Fruit fly (Drosophila melanogaster) whole organism, larva: ENCODE results near the gene CG14572.
A peak's percentile ranks its signal among the peaks of the same experiment; 100 is the strongest.

Experiments
- noc ChIP-seq: fragments of 200-800 bp; sonication (Bioruptor generic); optimal IDR thresholded peaks from 3 replicates; lab custom pipeline; 2019; ENCODE audit warnings: missing biosample characterization, mild to moderate bottlenecking, missing genetic modification characterization, moderate library complexity

The CG14572 gene

DNA sequence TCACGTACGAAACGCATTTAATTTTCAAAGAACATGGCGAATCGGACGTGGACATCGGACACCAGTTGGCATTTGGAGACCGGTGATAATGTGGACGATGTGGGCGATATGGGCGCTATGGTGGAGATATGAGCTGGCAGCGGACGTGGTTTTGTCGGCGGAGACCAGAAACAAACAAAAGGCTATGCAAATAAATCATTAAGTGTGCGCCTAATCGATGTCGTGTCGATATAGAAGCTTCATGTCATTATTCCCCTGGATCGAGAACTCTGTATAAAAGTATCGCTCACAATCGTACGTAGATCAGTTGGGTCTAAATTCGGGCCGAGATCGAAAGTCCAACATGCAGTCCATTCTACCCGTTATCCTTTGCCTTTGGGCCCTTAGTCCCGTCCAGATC, at the start of gene CG14572:
Gene CG14572, plus strand, starts transcription at position 301 of the 400 bp plus-strand sequence.
- no peak for TF ChIP-seq noc (tag; lab: Kevin White, UChicago)

DNA sequence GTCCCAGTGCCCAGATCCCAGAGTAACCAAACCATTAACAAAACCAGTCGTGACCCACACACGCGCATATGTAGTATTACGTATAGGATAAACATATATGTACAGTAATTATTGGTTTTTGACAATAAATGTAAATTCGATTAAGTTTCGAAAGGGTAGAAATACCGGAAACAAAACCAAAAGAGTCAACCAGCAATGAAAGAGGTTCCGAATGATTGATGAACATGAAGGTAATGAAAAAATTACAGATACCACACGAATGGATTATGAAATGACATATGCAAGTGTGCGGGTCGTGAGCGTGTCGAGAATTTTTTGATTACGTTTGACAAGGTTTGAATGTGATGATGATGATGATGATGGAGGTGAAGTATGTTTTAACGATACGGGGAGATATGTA, 46.7 kb upstream of the CG14572 start:
- no peak for TF ChIP-seq noc (tag; lab: Kevin White, UChicago)

DNA sequence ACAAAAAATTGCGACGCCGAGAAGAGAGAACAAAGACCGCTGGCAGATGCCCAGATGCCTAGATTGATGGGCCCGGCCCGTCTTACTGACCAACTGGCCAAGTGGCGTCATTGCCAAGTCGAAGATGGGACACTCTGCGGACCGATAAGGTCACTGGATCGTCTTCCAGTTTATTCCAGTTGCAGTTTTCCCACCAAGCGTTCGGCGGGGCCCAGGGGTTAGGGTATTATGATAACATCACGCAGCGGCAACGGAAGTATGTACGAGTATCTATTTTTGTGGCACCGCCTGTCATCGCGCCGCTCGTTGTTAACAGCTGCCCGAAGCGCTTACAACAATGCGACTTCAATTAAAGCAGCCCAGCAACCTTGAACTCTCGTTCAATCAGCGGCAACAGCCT, 41.3 kb upstream of the CG14572 start:
- TF ChIP-seq noc (tag; lab: Kevin White, UChicago), result no peak

DNA sequence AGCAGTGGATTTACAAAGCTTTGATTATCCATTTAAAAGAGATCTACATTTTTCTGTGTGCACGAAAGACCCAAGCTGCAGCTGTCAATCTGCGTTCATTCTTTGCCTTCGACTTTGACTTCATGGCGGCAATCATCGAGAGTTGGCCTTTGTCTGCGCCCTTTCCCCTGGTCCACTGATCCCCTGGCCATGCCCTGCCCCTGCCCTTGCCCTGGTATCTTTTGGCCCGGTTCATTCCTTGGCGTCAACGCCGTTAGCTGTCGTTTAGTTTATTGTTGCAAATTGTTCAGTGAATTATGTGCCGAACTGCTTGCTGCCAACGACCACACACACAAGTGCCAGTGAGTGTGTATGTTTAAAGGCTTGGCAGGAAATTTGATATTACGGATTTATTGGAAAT, 40.4 kb upstream of the CG14572 start:
- TF ChIP-seq noc (tag; lab: Kevin White, UChicago), result no peak

DNA sequence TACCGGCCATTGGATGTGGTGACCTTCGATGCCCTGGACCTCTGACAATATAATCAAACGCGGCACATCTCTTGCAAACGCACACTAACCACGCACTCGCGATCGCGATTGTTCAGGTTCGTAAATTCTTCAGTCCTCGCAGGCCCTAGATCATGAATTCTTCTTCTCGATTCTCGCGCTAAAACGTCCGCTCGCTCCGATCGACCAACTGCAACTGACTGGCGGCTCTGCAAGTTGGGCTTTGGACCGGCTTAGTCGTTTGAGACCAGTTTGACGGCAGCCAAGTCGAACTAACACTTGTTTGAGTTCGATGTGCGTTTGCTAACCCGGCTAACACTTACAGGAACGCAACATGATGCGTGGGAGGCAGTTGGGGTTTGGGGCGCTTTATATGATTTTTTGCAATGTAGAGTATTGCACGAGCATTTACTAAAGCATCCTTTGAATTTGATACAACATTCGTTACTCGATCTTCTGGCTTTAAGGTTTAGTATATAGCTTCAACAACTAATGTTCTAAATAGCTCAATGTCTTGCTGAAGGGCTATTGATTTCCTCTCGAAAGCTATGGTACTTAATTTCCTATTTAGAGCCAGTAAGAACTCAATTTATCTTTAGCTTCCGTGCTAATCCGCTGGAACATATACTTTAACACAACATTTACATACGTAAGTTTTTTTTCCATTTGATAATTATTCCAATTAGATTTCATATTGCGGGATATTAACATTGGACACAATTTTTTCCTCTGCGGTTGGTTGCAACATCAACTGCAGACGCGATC, 35.0 kb upstream of the CG14572 start, which contains the start of gene CG32447:
Gene CG32447, minus strand, starts transcription at position 222 of the 783 bp plus-strand sequence.
- no peak for TF ChIP-seq noc (tag; lab: Kevin White, UChicago)

DNA sequence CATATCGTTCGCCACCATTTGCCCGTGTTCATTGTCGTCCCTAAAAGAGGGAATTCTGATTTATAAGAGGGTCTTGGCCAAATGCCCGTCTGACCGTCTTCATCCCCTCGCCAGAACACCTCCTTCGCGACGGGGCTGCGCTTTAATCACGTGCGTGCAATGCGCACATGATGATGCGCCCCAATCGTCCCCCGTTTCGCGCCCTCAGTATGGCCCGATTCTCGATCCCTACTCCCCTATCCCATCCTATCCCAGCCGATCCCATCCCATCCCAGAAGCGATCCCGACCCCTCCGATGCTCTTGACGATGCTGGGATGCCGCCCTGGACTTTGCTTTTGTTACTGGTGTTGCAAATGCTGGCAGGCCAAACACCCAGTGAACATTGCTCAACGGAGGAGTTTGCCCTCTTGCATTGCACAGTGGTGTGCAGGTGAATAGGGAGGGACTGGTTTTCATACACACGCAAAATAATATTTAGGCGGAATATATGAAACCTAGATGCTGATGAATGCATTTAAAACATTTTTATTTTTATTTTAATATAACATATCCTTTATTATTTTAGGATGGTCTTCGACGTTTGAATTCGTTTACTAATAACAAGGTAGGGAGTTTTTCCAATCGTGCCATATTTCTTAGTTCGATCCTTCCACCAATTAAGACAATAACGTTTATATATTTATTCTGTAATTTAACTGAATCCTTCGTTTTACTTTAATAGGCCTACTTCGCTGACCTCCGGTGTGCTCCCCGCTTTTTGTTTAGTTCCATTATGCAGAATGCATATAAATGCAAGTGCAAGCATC, 31.3 kb upstream of the CG14572 start:
- TF ChIP-seq noc (tag; lab: Kevin White, UChicago), result no peak

DNA sequence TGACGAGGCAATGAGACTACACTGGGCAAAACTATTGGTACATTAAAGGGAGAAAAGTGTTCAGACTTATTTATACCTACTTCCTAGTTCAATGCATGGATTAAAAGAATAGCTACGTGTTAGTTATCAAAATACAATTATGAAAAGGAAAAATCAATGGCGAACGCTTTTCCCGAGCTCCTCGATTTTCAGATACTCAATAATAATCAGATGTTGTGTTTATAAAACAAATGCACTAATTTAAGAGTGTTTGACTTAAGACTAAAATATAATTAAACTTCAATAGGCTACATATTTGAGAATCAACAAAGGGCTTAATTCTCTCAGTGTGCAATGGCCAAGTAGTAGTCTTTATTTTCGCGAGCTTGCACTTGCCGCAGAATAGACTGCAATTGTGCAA, 25.4 kb upstream of the CG14572 start:
- TF ChIP-seq noc (tag; lab: Kevin White, UChicago), result no peak

DNA sequence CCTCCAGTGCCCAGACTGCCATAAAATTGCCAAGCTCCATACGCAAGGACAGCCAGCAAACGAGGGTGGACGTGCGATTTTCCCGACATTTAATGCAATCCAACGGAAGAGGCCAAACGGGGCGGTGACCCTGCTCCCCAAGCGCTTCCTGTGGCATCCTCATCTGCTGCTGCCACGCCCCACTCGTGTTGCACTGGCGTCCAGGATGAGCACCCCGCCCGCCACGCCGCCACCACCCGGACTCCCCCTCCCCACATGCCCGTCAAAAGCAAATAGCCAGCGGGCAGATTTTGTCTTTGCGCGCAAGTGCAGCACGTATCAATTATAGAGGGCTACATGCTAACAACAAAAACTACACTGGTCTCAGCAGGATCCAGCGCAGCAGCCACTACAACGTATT, 23.1 kb upstream of the CG14572 start:
- no peak for TF ChIP-seq noc (tag; lab: Kevin White, UChicago)

DNA sequence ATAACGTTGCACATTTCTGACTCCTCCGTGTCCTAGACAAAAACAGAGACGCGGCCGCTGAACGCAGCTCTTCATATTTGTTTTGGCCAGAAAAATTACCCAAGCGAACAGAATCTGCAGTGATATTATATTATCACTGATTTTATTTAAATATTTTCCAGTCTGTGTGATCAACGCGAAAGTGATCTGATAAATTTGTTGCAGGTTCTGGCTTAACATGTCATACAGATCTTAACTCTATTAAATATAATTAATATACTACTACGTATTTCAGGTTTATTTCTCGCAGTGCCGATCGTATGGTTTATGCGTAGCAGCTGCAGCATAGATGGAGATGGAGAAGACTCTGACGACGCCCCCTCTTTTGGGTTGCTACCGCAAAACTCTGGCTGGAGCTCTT, 20.5 kb upstream of the CG14572 start:
- TF ChIP-seq noc (tag; lab: Kevin White, UChicago), result no peak

DNA sequence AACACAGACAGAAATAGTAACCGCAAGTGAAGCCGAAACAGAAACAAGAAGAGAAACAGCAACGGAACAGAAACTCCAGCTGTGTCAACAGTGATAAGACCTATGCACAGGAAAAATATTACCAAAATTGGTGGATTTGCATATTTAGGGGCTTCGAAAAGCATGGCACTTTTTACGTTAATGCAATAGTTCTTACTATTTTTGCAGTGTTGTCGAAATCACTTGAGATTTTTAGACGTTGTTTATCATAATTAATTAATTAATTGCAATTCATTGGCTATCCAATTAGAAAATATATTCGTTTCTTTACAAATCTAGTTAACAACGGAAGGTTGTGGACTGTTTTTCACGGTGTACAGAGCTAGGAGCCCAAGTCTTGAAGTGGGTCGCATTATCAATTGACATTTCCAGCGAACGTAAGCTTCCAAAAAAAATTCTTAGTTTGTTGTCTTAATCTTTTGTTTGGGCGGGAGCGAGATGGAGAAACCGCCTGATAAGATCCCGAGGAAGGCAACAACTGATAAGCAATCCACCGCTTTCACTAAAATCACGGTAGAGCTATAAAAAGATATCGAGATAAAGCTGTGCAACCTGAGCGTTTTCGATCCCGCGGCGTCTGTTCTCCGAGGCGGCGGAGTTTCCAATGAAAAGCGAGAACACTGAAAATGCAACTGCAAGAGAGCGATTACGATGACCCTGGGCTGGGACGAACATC, 14.2 kb upstream of the CG14572 start:
- no peak for TF ChIP-seq noc (tag; lab: Kevin White, UChicago)

DNA sequence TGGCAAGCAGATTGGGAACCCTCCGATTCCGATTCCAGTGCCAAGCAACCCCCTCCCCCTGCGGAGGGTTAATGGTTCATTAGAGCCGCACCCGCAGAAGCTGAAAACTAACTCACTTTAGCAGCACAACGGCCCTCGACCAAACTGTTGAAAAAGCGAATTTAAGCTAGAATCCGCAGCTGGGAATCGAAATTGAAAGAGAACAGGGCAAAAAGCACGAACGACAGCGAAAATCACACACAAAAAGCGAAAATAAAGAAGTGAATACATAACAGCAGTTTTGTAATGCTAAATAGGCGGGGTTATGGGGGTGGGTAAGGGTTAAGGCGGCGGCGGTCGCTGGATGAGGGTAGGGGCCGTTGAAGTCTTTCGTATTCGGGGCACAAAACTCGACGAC, 13.6 kb upstream of the CG14572 start:
- TF ChIP-seq noc (tag; lab: Kevin White, UChicago), result no peak

DNA sequence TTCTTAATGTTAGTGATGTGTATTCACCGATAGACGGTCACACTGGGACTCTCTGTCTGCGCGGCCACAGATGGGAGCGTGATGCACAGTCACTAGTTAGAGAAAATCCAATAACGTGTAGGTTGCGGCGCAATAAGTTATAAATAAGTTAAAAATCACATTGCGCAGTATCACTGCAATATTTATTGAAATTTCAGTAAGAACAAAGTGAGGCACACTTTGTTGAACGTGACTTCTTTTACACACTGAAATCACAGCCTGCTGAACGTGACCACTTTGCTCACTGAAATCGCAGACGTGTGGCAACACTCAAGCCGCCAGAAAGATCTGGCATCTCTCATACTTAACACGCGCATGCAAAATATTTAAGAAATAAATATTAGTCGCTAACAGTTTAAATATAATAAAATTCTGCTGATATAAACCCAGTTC, 12.7 kb upstream of the CG14572 start, which contains the start of the genes CG11247 and Polr2H:
Gene CG11247, minus strand, starts transcription at position 191 of the 432 bp plus-strand sequence.
Gene Polr2H, plus strand, starts transcription at position 317 of the 432 bp plus-strand sequence.
- peak; percentile 62 for TF ChIP-seq noc (tag; lab: Kevin White, UChicago)

DNA sequence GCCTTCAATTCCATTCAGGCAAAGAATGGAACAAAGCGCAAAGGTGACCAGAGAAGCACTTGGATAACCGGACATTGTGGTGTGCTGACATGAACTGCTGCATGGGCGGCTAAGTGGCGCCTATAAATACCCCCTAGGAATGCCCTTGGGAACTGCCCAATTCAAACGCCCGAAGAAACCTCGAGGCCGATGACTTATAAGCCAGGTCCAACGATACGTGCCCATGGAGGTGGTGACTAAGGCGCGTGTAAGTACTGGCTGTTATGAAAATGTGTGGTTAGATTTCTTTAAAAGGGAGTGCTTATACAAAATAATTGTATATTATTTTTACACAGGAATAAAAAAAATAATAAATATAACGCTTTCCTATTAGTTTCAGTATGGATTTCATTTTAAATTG, 11.0 kb upstream of the CG14572 start, which contains the start of gene CG14570:
Gene CG14570, minus strand, starts transcription at position 101 of the 400 bp plus-strand sequence.
- TF ChIP-seq noc (tag; lab: Kevin White, UChicago), result no peak

DNA sequence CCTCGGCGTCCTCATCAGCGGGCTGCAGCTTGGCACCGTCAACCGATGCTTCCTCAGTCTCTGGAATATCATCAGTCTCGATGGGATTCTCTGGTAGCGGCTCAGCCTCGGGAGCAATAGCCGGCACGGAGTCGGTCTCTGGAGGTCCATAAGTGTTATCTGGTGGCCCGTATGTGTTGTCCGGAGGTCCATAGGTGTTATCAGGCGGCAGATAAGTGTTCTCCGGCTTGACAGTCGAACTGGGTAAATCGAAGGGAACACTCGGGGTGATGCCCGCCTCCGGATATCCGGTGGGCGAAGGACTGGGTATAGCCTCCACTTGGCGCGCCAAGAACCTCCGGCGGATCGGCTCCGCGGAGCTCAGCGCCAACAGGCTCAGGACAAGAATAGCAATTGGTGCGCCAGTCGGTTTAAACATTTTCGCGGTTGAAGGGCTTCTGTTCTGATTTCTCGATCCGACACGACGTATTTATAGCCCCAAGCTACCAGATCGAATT, 10.2 kb upstream of the CG14572 start, which contains the start of gene CG14569:
Gene CG14569, minus strand, starts transcription at position 447 of the 497 bp plus-strand sequence.
- TF ChIP-seq noc (tag; lab: Kevin White, UChicago), result no peak

DNA sequence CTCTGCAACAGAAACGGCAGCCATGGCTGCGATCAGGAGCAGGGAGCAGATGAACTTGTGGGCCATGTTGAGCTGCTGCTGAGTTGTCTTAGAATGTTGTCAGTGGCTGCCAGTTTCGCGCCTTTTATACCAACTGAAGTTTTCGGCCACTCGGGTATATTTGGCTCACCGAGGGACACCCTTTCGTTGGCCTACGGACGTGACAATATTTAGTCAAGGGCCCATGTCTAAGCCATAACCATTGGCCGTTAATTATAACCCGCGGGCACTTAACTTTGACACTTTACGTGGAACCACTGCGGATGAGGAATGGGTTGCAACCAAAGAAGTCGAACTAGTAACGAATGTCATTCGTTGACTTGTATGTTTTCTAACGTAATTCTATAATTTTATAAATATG, 7.9 kb upstream of the CG14572 start, which contains the start of gene CG14568:
Gene CG14568, minus strand, starts transcription at position 101 of the 400 bp plus-strand sequence.
- TF ChIP-seq noc (tag; lab: Kevin White, UChicago), result no peak
